In genomic region chrII:7801899-7802298, ce11 we compare ENCODE assay signal across 5 worm cellular contexts.
TF ChIP-seq lines count a peak whose summit lies in the region.

No protein-coding gene starts in this region.

TF ChIP-seq in whole organism, L1 larva, 84 proteins besides CTCF, POLR2A, EP300 and RAD21:
- TF ChIP-seq ztf-11 (tag; optimal IDR thresholded peaks at IDR 0.05; lab: Kevin White, UChicago) (no peak), efl-3 (GFP tag; optimal IDR thresholded peaks at IDR 0.05; lab: Kevin White, UChicago) (peak; percentile 6), blmp-1 (tag; optimal IDR thresholded peaks at IDR 0.05; lab: Kevin White, UChicago) (peak; percentile 38), rnt-1 (tag; optimal IDR thresholded peaks at IDR 0.05; lab: Kevin White, UChicago) (peak; percentile 42), tlp-1 (tag; optimal IDR thresholded peaks at IDR 0.05; lab: Kevin White, UChicago) (peak; percentile 20), fos-1 (tag; optimal IDR thresholded peaks at IDR 0.05; lab: Kevin White, UChicago) (no peak), lin-14 (GFP tag; optimal IDR thresholded peaks at IDR 0.05; lab: Kevin White, UChicago) (peak; percentile 56), nhr-85 (tag; lab: Kevin White, UChicago) (peak; percentile 92)

TF ChIP-seq in whole organism, L2 larva, 48 proteins besides CTCF, POLR2A, EP300 and RAD21:
- TF ChIP-seq nhr-77 (tag; optimal IDR thresholded peaks at IDR 0.05; lab: Kevin White, UChicago): no peak
- TF ChIP-seq snpc-4 (tag; optimal IDR thresholded peaks at IDR 0.05; lab: Kevin White, UChicago): no peak
- TF ChIP-seq mdl-1 (tag; optimal IDR thresholded peaks at IDR 0.05; lab: Kevin White, UChicago): no peak
- no peak for TF ChIP-seq nhr-129 (tag; optimal IDR thresholded peaks at IDR 0.05; lab: Kevin White, UChicago)
- TF ChIP-seq egl-27 (tag; optimal IDR thresholded peaks at IDR 0.05; lab: Kevin White, UChicago): peak; percentile 3
- peak; percentile 82 for TF ChIP-seq elt-1 (tag; optimal IDR thresholded peaks at IDR 0.05; lab: Kevin White, UChicago)
- no peak for TF ChIP-seq mab-5 (tag; optimal IDR thresholded peaks at IDR 0.05; lab: Kevin White, UChicago)
- TF ChIP-seq gmeb-1 (tag; optimal IDR thresholded peaks at IDR 0.05; lab: Kevin White, UChicago): no peak
- TF ChIP-seq nhr-25 (tag; optimal IDR thresholded peaks at IDR 0.05; lab: Kevin White, UChicago): peak; percentile 16
- peak; percentile 51 for TF ChIP-seq sma-9 (GFP tag; optimal IDR thresholded peaks at IDR 0.05; lab: Kevin White, UChicago)
- TF ChIP-seq sma-9 (tag; optimal IDR thresholded peaks at IDR 0.05; lab: Kevin White, UChicago): no peak
- TF ChIP-seq ceh-16 (tag; optimal IDR thresholded peaks at IDR 0.05; lab: Kevin White, UChicago): peak; percentile 98
- TF ChIP-seq blmp-1 (tag; optimal IDR thresholded peaks at IDR 0.05; lab: Kevin White, UChicago; ENCODE audit: insufficient read depth): no peak
TF ChIP-seq in whole organism, L2 larva: peak in this region for 5.

TF ChIP-seq in whole organism, L3 larva, 47 proteins besides CTCF, POLR2A, EP300 and RAD21:
- TF ChIP-seq egl-27 (tag; optimal IDR thresholded peaks at IDR 0.05; lab: Kevin White, UChicago): no peak
- TF ChIP-seq ceh-28 (tag; optimal IDR thresholded peaks at IDR 0.05; lab: Kevin White, UChicago): no peak
- no peak for TF ChIP-seq snpc-4 (tag; optimal IDR thresholded peaks at IDR 0.05; lab: Kevin White, UChicago)
- TF ChIP-seq ceh-16 (tag; optimal IDR thresholded peaks at IDR 0.05; lab: Kevin White, UChicago): peak; percentile 50
- TF ChIP-seq pha-4 (tag; optimal IDR thresholded peaks at IDR 0.05; lab: Kevin White, UChicago): no peak
- TF ChIP-seq nhr-23 (tag; optimal IDR thresholded peaks at IDR 0.05; lab: Kevin White, UChicago): peak; percentile 70
- TF ChIP-seq nhr-237 (tag; optimal IDR thresholded peaks at IDR 0.05; lab: Kevin White, UChicago): no peak
- no peak for TF ChIP-seq ceh-9 (tag; optimal IDR thresholded peaks at IDR 0.05; lab: Kevin White, UChicago)
- TF ChIP-seq nhr-25 (tag; optimal IDR thresholded peaks at IDR 0.05; lab: Kevin White, UChicago): peak; percentile 77
- TF ChIP-seq lin-15B (tag; optimal IDR thresholded peaks at IDR 0.05; lab: Kevin White, UChicago): no peak
- TF ChIP-seq ztf-4 (tag; optimal IDR thresholded peaks at IDR 0.05; lab: Kevin White, UChicago): no peak
- no peak for TF ChIP-seq mdl-1 (tag; optimal IDR thresholded peaks at IDR 0.05; lab: Kevin White, UChicago)
- TF ChIP-seq nhr-77 (tag; optimal IDR thresholded peaks at IDR 0.05; lab: Kevin White, UChicago): no peak
- TF ChIP-seq elt-1 (tag; optimal IDR thresholded peaks at IDR 0.05; lab: Kevin White, UChicago): peak; percentile 96
TF ChIP-seq in whole organism, L3 larva: peak in this region for 4.

TF ChIP-seq in whole organism, late embryonic, 69 proteins besides CTCF, POLR2A, EP300 and RAD21:
- TF ChIP-seq K09A11.1 (tag; optimal IDR thresholded peaks at IDR 0.05; lab: Kevin White, UChicago; ENCODE audit: insufficient read depth) (no peak), madf-2 (tag; optimal IDR thresholded peaks at IDR 0.05; lab: Kevin White, UChicago) (no peak), rnt-1 (tag; optimal IDR thresholded peaks at IDR 0.05; lab: Kevin White, UChicago) (peak; percentile 53), sox-2 (GFP tag; IDR thresholded peaks at IDR 0.05; lab: Robert Waterston, UW) (no peak), nhr-11 (tag; optimal IDR thresholded peaks at IDR 0.05; lab: Kevin White, UChicago) (no peak), hlh-6 (tag; optimal IDR thresholded peaks at IDR 0.05; lab: Kevin White, UChicago) (no peak), unc-42 (tag; optimal IDR thresholded peaks at IDR 0.05; lab: Kevin White, UChicago) (no peak), pat-9 (tag; optimal IDR thresholded peaks at IDR 0.05; lab: Kevin White, UChicago) (no peak)

TF ChIP-seq in whole organism, mixed stage, embryonic, 35 proteins besides CTCF, POLR2A, EP300 and RAD21:
- peak; percentile 36 for TF ChIP-seq zip-8 (tag; optimal IDR thresholded peaks at IDR 0.05; lab: Kevin White, UChicago)
- TF ChIP-seq elt-1 (tag; optimal IDR thresholded peaks at IDR 0.05; lab: Kevin White, UChicago; ENCODE audit: borderline replicate concordance, insufficient read depth): peak; percentile 97
- TF ChIP-seq cnd-1 (tag; optimal IDR thresholded peaks at IDR 0.05; lab: Kevin White, UChicago): no peak
- no peak for TF ChIP-seq drap-1 (GFP tag; optimal IDR thresholded peaks at IDR 0.05; lab: Kevin White, UChicago)

Comparison
In these comparisons a context has a peak if more than half of its experiments do, and no peak if none do; other contexts are left out.
1. Of the 10 proteins assayed by ChIP-seq in both whole organism, L1 larva and whole organism, late embryonic: peak only in whole organism, L1 larva: none; only in whole organism, late embryonic: none; in both: rnt-1; in neither: 9.